Fruit fly (Drosophila melanogaster) whole organism, embryonic: ENCODE results near the gene Scgalpha.
A peak's percentile ranks its signal among the peaks of the same experiment; 100 is the strongest.

Experiments used
- BEAF-32 ChIP-seq: fragments of 200-800 bp; sonication (Bioruptor generic); optimal IDR thresholded peaks from 3 replicates; lab custom pipeline; 2017; ENCODE audit warnings: missing biosample characterization, missing genetic modification characterization, mild to moderate bottlenecking, moderate library complexity, missing genetic modification reagents
- C15 ChIP-seq: fragments of 200-800 bp; sonication (Bioruptor generic); IDR thresholded peaks from 3 replicates; pipeline ENCODE4 v1.3.6; 2022; ENCODE audit warnings: missing biosample characterization, missing genetic modification characterization
- CG10274 ChIP-seq: fragments of 200-800 bp; sonication (Bioruptor generic); optimal IDR thresholded peaks from 3 replicates; lab custom pipeline; 2017; ENCODE audit warnings: missing biosample characterization, mild to moderate bottlenecking, missing genetic modification characterization
- CG10654 ChIP-seq: fragments of 200-800 bp; sonication (Bioruptor generic); optimal IDR thresholded peaks from 2 replicates; lab custom pipeline; 2016; ENCODE audit warnings: missing biosample characterization, missing genetic modification characterization
- CG1233 ChIP-seq: fragments of 200-800 bp; sonication (Bioruptor generic); optimal IDR thresholded peaks from 4 replicates; lab custom pipeline; 2018; ENCODE audit warnings: missing biosample characterization, mild to moderate bottlenecking, missing genetic modification characterization
- CG12391 ChIP-seq: fragments of 200-800 bp; sonication (Bioruptor generic); optimal IDR thresholded peaks from 3 replicates; lab custom pipeline; 2018; ENCODE audit warnings: missing biosample characterization, mild to moderate bottlenecking, missing genetic modification characterization, moderate library complexity
- CG14441 ChIP-seq: fragments of 200-800 bp; sonication (Bioruptor generic); IDR thresholded peaks from 2 replicates; pipeline ENCODE4 v1.3.6; 2022; ENCODE audit warnings: missing biosample characterization, missing genetic modification characterization
- CG15479 ChIP-seq: fragments of 200-800 bp; sonication (Bioruptor generic); optimal IDR thresholded peaks from 3 replicates; lab custom pipeline; 2019; ENCODE audit warnings: missing biosample characterization, mild to moderate bottlenecking, missing genetic modification characterization, moderate library complexity
- CG16863 ChIP-seq: fragments of 200-800 bp; sonication (Bioruptor generic); optimal IDR thresholded peaks from 3 replicates; lab custom pipeline; 2016; ENCODE audit warnings: missing biosample characterization, missing genetic modification characterization
- CG17328 ChIP-seq: fragments of 200-800 bp; sonication (Bioruptor generic); IDR thresholded peaks from 2 replicates; pipeline ENCODE4 v1.3.6; 2022; ENCODE audit warnings: missing biosample characterization, missing genetic modification characterization
- CG17385 ChIP-seq: fragments of 200-800 bp; sonication (Bioruptor generic); optimal IDR thresholded peaks from 3 replicates; lab custom pipeline; 2018; ENCODE audit warnings: missing biosample characterization, mild to moderate bottlenecking, missing genetic modification characterization
- CG31441 ChIP-seq: fragments of 200-800 bp; sonication (Bioruptor generic); IDR thresholded peaks from 2 replicates; pipeline ENCODE4 v1.3.6; 2022; ENCODE audit warnings: missing biosample characterization, missing genetic modification characterization
- CG4854 ChIP-seq: fragments of 200-800 bp; sonication (Bioruptor generic); optimal IDR thresholded peaks from 2 replicates; lab custom pipeline; 2016; ENCODE audit warnings: missing biosample characterization, missing genetic modification characterization, inconsistent platforms
- CG6813 ChIP-seq: fragments of 200-800 bp; sonication (Bioruptor generic); optimal IDR thresholded peaks from 2 replicates; lab custom pipeline; 2017; ENCODE audit warnings: missing biosample characterization, missing genetic modification characterization, mild to moderate bottlenecking, moderate library complexity, missing genetic modification reagents
- CG7357 ChIP-seq: fragments of 200-800 bp; sonication (Bioruptor generic); IDR thresholded peaks from 3 replicates; pipeline ENCODE4 v1.3.6; 2022; ENCODE audit warnings: missing biosample characterization, missing genetic modification characterization
- D ChIP-seq, 2 experiments: fragments of 200-800 bp in 1 of 2; fragments of >200 bp in 1 of 2; sonication (Bioruptor generic) in 1 of 2; optimal IDR thresholded peaks; 2 replicates in 1 of 2; 3 replicates in 1 of 2; lab custom pipeline; 2017; ENCODE audit warnings: mild to moderate bottlenecking in 1 of 2, missing biosample characterization in 1 of 2, missing genetic modification characterization in 1 of 2, missing genetic modification reagents in 1 of 2
- Dad ChIP-seq: fragments of 200-800 bp; sonication (Bioruptor generic); optimal IDR thresholded peaks from 3 replicates; lab custom pipeline; 2016; ENCODE audit warnings: missing biosample characterization, missing genetic modification characterization
- Dip2 ChIP-seq: fragments of 200-800 bp; sonication (Bioruptor generic); IDR thresholded peaks from 2 replicates; pipeline ENCODE4 v1.3.6; 2022; ENCODE audit warnings: missing biosample characterization, missing genetic modification characterization
- Dll ChIP-seq: fragments of 200-800 bp; sonication (Bioruptor generic); IDR thresholded peaks from 4 replicates; pipeline ENCODE4 v1.3.6; 2022; ENCODE audit warnings: missing biosample characterization, missing genetic modification characterization; ENCODE audit not compliant: partially characterized antibody
- Dp ChIP-seq: fragments of 200-800 bp; sonication (Bioruptor generic); optimal IDR thresholded peaks from 2 replicates; lab custom pipeline; 2018; ENCODE audit warnings: missing biosample characterization, mild to moderate bottlenecking, missing genetic modification characterization, moderate library complexity
- HHEX ChIP-seq: fragments of 200-800 bp; sonication (Bioruptor generic); optimal IDR thresholded peaks from 3 replicates; lab custom pipeline; 2017; ENCODE audit warnings: missing biosample characterization, mild to moderate bottlenecking, missing genetic modification characterization, missing genetic modification reagents
- HLH4C ChIP-seq: fragments of 200-800 bp; sonication (Bioruptor generic); IDR thresholded peaks from 3 replicates; pipeline ENCODE4 v1.3.6; 2022; ENCODE audit warnings: missing biosample characterization, missing genetic modification characterization; ENCODE audit not compliant: partially characterized antibody
- Kr ChIP-seq: fragments of 200-800 bp; sonication (Bioruptor generic); optimal IDR thresholded peaks from 2 replicates; lab custom pipeline; 2017; ENCODE audit warnings: missing biosample characterization, mild to moderate bottlenecking, missing genetic modification characterization
- Meics ChIP-seq: fragments of 200-800 bp; sonication (Bioruptor generic); optimal IDR thresholded peaks from 2 replicates; lab custom pipeline; 2017; ENCODE audit warnings: missing biosample characterization, mild to moderate bottlenecking, missing genetic modification characterization
- NfI ChIP-seq: fragments of 200-800 bp; sonication (Bioruptor generic); optimal IDR thresholded peaks from 3 replicates; lab custom pipeline; 2018; ENCODE audit warnings: missing biosample characterization, mild to moderate bottlenecking, missing genetic modification characterization, moderate library complexity
- PHDP ChIP-seq: fragments of 200-800 bp; sonication (Bioruptor generic); optimal IDR thresholded peaks from 3 replicates; lab custom pipeline; 2018; ENCODE audit warnings: missing biosample characterization, mild to moderate bottlenecking, missing genetic modification characterization, moderate library complexity
- Rx ChIP-seq: fragments of 200-800 bp; sonication (Bioruptor generic); IDR thresholded peaks from 2 replicates; pipeline ENCODE4 v1.3.6; 2022; ENCODE audit warnings: missing biosample characterization, missing genetic modification characterization
- Sin3A ChIP-seq: fragments of >200 bp; optimal IDR thresholded peaks from 2 replicates; lab custom pipeline; 2018
- Sox102F ChIP-seq: fragments of 200-800 bp; sonication (Bioruptor generic); optimal IDR thresholded peaks from 2 replicates; lab custom pipeline; 2018; ENCODE audit warnings: missing biosample characterization, mild to moderate bottlenecking, missing genetic modification characterization, moderate library complexity
- bab2 ChIP-seq: fragments of 200-800 bp; sonication (Bioruptor generic); optimal IDR thresholded peaks from 2 replicates; lab custom pipeline; 2016; ENCODE audit warnings: missing biosample characterization, missing genetic modification characterization
- cwo ChIP-seq: fragments of 200-800 bp; sonication (Bioruptor generic); optimal IDR thresholded peaks from 3 replicates; lab custom pipeline; 2017; ENCODE audit warnings: missing biosample characterization, missing genetic modification characterization, mild to moderate bottlenecking, moderate library complexity, missing genetic modification reagents
- dan ChIP-seq: fragments of 200-800 bp; sonication (Bioruptor generic); IDR thresholded peaks from 2 replicates; pipeline ENCODE4 v1.3.6; 2022; ENCODE audit warnings: missing biosample characterization, missing genetic modification characterization
- fd96Cb ChIP-seq: fragments of 200-800 bp; sonication (Bioruptor generic); optimal IDR thresholded peaks from 2 replicates; lab custom pipeline; 2018; ENCODE audit warnings: missing biosample characterization, mild to moderate bottlenecking, missing genetic modification characterization, moderate library complexity
- gt ChIP-seq: fragments of 200-800 bp; sonication (Bioruptor generic); IDR thresholded peaks from 2 replicates; pipeline ENCODE4 v1.3.6; 2022; ENCODE audit warnings: missing biosample characterization, missing genetic modification characterization
- hbn ChIP-seq: fragments of 200-800 bp; sonication (Bioruptor generic); IDR thresholded peaks from 2 replicates; pipeline ENCODE4 v1.3.6; 2022; ENCODE audit warnings: missing biosample characterization, missing genetic modification characterization; ENCODE audit not compliant: partially characterized antibody
- her ChIP-seq: fragments of 200-800 bp; sonication (Bioruptor generic); optimal IDR thresholded peaks from 2 replicates; lab custom pipeline; 2016; ENCODE audit warnings: missing biosample characterization, missing genetic modification characterization
- nau ChIP-seq: fragments of 200-800 bp; sonication (Bioruptor generic); optimal IDR thresholded peaks from 3 replicates; lab custom pipeline; 2017; ENCODE audit warnings: missing biosample characterization, mild to moderate bottlenecking, missing genetic modification characterization, missing genetic modification reagents
- pan ChIP-seq, 4 experiments: fragments of >200 bp in 3 of 4; fragments of 200-800 bp in 1 of 4; sonication (Bioruptor generic) in 1 of 4; optimal IDR thresholded peaks in 3 of 4; IDR thresholded peaks in 1 of 4; 2 replicates each; pipeline versions ENCODE4 v1.3.6 to Lab custom; 2017 to 2022; ENCODE audit warnings: missing biosample characterization in 2 of 4, missing genetic modification characterization in 2 of 4, mixed read lengths in 1 of 4
- pfk ChIP-seq: fragments of 200-800 bp; sonication (Bioruptor generic); optimal IDR thresholded peaks from 2 replicates; lab custom pipeline; 2018; ENCODE audit warnings: missing biosample characterization, mild to moderate bottlenecking, missing genetic modification characterization, moderate library complexity
- schlank ChIP-seq: fragments of 200-800 bp; sonication (Bioruptor generic); optimal IDR thresholded peaks from 2 replicates; lab custom pipeline; 2018; ENCODE audit warnings: missing biosample characterization, mild to moderate bottlenecking, missing genetic modification characterization
- sd ChIP-seq: fragments of 200-800 bp; sonication (Bioruptor generic); optimal IDR thresholded peaks from 3 replicates; lab custom pipeline; 2018; ENCODE audit warnings: missing biosample characterization, mild to moderate bottlenecking, missing genetic modification characterization, moderate library complexity
- seq ChIP-seq: fragments of 200-800 bp; sonication (Bioruptor generic); IDR thresholded peaks from 2 replicates; pipeline ENCODE4 v1.3.6; 2022; ENCODE audit warnings: missing biosample characterization, missing genetic modification characterization
- sisA ChIP-seq: fragments of 200-800 bp; sonication (Bioruptor generic); IDR thresholded peaks from 2 replicates; pipeline ENCODE4 v1.3.6; 2022; ENCODE audit warnings: missing biosample characterization, missing genetic modification characterization
- slbo ChIP-seq: fragments of 200-800 bp; sonication (Bioruptor generic); IDR thresholded peaks from 2 replicates; pipeline ENCODE4 v1.3.6; 2022; ENCODE audit warnings: missing biosample characterization, missing genetic modification characterization
- sug ChIP-seq: fragments of 200-800 bp; optimal IDR thresholded peaks from 2 replicates; lab custom pipeline; 2019; ENCODE audit warnings: missing biosample characterization, mild to moderate bottlenecking, missing genetic modification characterization, moderate library complexity
- vvl ChIP-seq: fragments of 200-800 bp; sonication (Bioruptor generic); IDR thresholded peaks from 2 replicates; pipeline ENCODE4 v1.3.6; 2022; ENCODE audit warnings: missing biosample characterization, missing genetic modification characterization
- z ChIP-seq: fragments of 200-800 bp; sonication (Bioruptor generic); IDR thresholded peaks from 3 replicates; pipeline ENCODE4 v1.3.6; 2022; ENCODE audit warnings: missing biosample characterization, missing genetic modification characterization

Scgalpha gene

DNA sequence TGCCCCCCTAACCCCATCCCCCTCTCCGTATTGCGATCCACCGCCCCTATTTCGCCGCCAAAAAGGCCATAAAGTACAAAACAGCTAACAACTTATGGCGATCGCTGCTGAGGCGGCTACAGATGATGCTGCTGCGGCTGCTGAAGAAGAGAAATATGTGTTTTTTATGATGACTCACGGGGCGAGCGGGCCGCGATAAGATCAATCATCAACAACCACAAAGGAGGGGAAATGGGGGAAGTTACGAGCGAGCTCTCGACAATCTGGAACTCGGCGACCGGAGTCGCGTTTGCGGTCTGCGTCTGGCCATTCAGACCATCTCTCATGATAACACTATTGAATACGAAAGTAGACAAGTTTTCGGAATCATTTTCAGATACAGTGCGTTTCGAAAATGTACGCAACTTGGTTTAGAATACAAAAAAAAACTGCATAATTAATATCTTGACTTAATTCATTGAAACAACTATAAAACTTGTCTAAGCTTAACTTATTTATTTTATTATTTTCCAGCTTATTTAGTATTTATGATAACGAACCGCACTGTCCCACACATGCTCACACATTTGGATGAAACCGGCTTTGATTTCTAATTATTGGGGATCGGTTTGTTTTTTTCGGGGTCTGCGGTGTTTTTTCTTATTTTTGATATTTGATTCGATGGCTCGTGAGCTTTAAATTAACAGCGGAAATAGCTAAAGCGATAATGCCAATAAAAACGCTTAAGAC is 10.9 kb upstream of the Scgalpha start (continued):
- TF ChIP-seq schlank (tag; lab: Kevin White, UChicago), result peak; percentile 90
- TF ChIP-seq sisA, result peak; percentile 95
- TF ChIP-seq Sin3A (lab: Kevin White, UChicago), result no peak
- TF ChIP-seq z, result peak; percentile 76; the same call in 2 of the 3 replicates
- TF ChIP-seq Dp (GFP tag; lab: Kevin White, UChicago), result peak; percentile 10
- no peak for TF ChIP-seq CG15479
- TF ChIP-seq CG6813, result peak; percentile 94
- TF ChIP-seq dan (GFP tag; lab: Robert Waterston, UW), result peak; percentile 79
- peak; percentile 97 for TF ChIP-seq CG12391
- TF ChIP-seq seq (GFP tag; lab: Robert Waterston, UW), result peak; percentile 97
- TF ChIP-seq HLH4C (GFP tag; lab: Robert Waterston, UW), result no peak
- peak; percentile 95 for TF ChIP-seq fd96Cb (tag; lab: Kevin White, UChicago)
- peak; percentile 98 for TF ChIP-seq slbo (GFP tag; lab: Robert Waterston, UW)
- peak; percentile 95 for TF ChIP-seq HHEX
- TF ChIP-seq Dad, result peak; percentile 92
- peak; percentile 96 for TF ChIP-seq Meics (GFP tag; lab: Kevin White, UChicago)
- peak; percentile 91 for TF ChIP-seq Rx (GFP tag; lab: Robert Waterston, UW)
- TF ChIP-seq C15 (GFP tag; lab: Robert Waterston, UW), result peak; percentile 93
- peak; percentile 93 for TF ChIP-seq CG31441 (GFP tag; lab: Robert Waterston, UW)
- 0 out of 4 replicates have a peak, but pooled peaks have one; percentile 20 for TF ChIP-seq Dll (GFP tag; lab: Robert Waterston, UW)
- TF ChIP-seq Sox102F (GFP tag; lab: Kevin White, UChicago), result peak; percentile 98
- peak; percentile 93 for TF ChIP-seq CG4854 (GFP tag; lab: Kevin White, UChicago)
- peak; percentile 43 for TF ChIP-seq pfk
- TF ChIP-seq gt (GFP tag; lab: Robert Waterston, UW), result peak; percentile 83
- TF ChIP-seq D (optimal IDR thresholded peaks at IDR 0.05; lab: Kevin White, UChicago), result no peak
- TF ChIP-seq D (GFP tag; optimal IDR thresholded peaks at IDR 0.05; lab: Kevin White, UChicago), result peak; percentile 95
- TF ChIP-seq CG17328 (GFP tag; lab: Robert Waterston, UW), result peak; percentile 98
- no peak for TF ChIP-seq pan (optimal IDR thresholded peaks at IDR 0.05; lab: Kevin White, UChicago)
- peak in 1 of 2 experiments; percentile 97 for TF ChIP-seq pan (GFP tag; optimal IDR thresholded peaks at IDR 0.05 in 1 of 2, IDR thresholded peaks at IDR 0.05 in 1 of 2)
- TF ChIP-seq CG7357 (GFP tag; lab: Robert Waterston, UW), result peak; percentile 90
- TF ChIP-seq CG10274 (GFP tag; lab: Kevin White, UChicago), result peak; percentile 80
- TF ChIP-seq CG1233 (GFP tag; lab: Kevin White, UChicago), result peak; percentile 94
- TF ChIP-seq cwo, result peak; percentile 94
- TF ChIP-seq PHDP (tag; lab: Kevin White, UChicago), result peak; percentile 97
- TF ChIP-seq CG17385 (GFP tag; lab: Kevin White, UChicago), result peak; percentile 94
- peak; percentile 88 for TF ChIP-seq sd (tag; lab: Kevin White, UChicago)
- TF ChIP-seq CG16863 (GFP tag; lab: Kevin White, UChicago), result peak; percentile 94
- peak; percentile 93 for TF ChIP-seq sug
- TF ChIP-seq vvl (GFP tag; lab: Robert Waterston, UW), result peak; percentile 99
- TF ChIP-seq her (GFP tag; lab: Kevin White, UChicago), result peak; percentile 87
- no peak for TF ChIP-seq hbn (GFP tag; lab: Robert Waterston, UW)
- TF ChIP-seq CG14441, result peak; percentile 96
- no peak for TF ChIP-seq Kr (GFP tag; lab: Kevin White, UChicago)
- peak; percentile 90 for TF ChIP-seq CG10654 (GFP tag; lab: Kevin White, UChicago)
- peak; percentile 96 for TF ChIP-seq NfI (GFP tag; lab: Kevin White, UChicago)
- peak; percentile 4 for TF ChIP-seq BEAF-32 (GFP tag; lab: Kevin White, UChicago)
- TF ChIP-seq bab2, result peak; percentile 90
- TF ChIP-seq nau (GFP tag; lab: Kevin White, UChicago), result peak; percentile 95
- peak; percentile 17; the same call in 1 of the 2 replicates for TF ChIP-seq Dip2 (GFP tag; lab: Robert Waterston, UW)
